Worm (Caenorhabditis elegans) whole organism, midembryonic: ENCODE measurements around the gene C05B5.8.

ENCODE experiments used
- flt-1 ChIP-seq: fragments of 200-800 bp; sonication (Bioruptor generic); IDR thresholded peaks from 2 replicates; pipeline ENCODE4 v1.3.6; 2022; ENCODE audit warnings: missing genetic modification characterization, missing compliant biosample characterization
- klf-2 ChIP-seq: fragments of 200-800 bp; sonication (Bioruptor generic); conservative IDR thresholded peaks from 2 replicates; pipeline ENCODE4 v1.3.6; 2022; ENCODE audit warnings: missing genetic modification reagents, missing genetic modification characterization, missing compliant biosample characterization
- tab-1 ChIP-seq: fragments of 200-800 bp; sonication (Bioruptor generic); IDR thresholded peaks from 2 replicates; pipeline ENCODE4 v1.3.6; 2022; ENCODE audit warnings: missing genetic modification characterization, missing compliant biosample characterization
- ztf-23 ChIP-seq: fragments of 200-800 bp; sonication (Bioruptor generic); IDR thresholded peaks from 2 replicates; pipeline ENCODE4 v1.3.6; 2022; ENCODE audit warnings: missing genetic modification reagents, missing genetic modification characterization, missing compliant biosample characterization
- ztf-29 ChIP-seq: fragments of 200-800 bp; sonication (Bioruptor generic); IDR thresholded peaks from 2 replicates; pipeline ENCODE4 v1.3.6; 2022; ENCODE audit warnings: missing genetic modification reagents, missing genetic modification characterization, missing compliant biosample characterization

DNA sequence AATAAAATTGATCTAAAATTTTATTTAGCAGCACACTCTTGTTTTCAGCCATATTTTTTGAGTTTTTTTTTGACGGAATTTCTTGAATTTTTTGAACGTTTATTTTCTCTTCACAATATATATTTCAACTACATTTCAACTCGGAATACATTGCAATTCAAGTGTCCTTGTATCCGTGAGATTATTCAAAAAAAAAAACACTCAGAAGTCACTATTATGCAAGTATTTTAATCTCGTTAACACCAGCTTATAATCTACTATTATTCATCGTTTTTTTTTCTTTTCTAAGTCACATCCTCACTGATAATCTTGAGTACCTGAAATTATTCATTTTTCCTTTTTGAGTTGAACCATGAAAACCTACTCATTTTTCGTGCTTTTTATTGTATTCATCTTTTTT lies 16.9 kb upstream of the C05B5.8 start, which contains the start of gene ins-21:
- TF ChIP-seq klf-2 (GFP tag; lab: Robert Waterston, UW) (no peak), tab-1 (no peak), flt-1 (GFP tag; lab: Robert Waterston, UW) (no peak), ztf-29 (GFP tag; lab: Robert Waterston, UW) (no peak), ztf-23 (GFP tag; lab: Robert Waterston, UW) (no peak)
